Worm (Caenorhabditis elegans) whole organism, L2 larva: ENCODE data around the gene Y39G8B.2.

ENCODE experiments used
- C34F6.9 ChIP-seq: fragments of 150-350 bp; optimal IDR thresholded peaks from 2 replicates; lab custom pipeline; 2014; ENCODE audit warnings: missing biosample characterization, missing genetic modification characterization
- F13H6.1 ChIP-seq: sonication (generic microtip); optimal IDR thresholded peaks from 2 replicates; lab custom pipeline; 2016; ENCODE audit warnings: missing genetic modification characterization, missing compliant biosample characterization
- R02D3.7 ChIP-seq: fragments of 150-350 bp; optimal IDR thresholded peaks from 2 replicates; lab custom pipeline; 2014; ENCODE audit warnings: missing biosample characterization, missing genetic modification characterization
- Y55F3AM.14 ChIP-seq: fragments of 200-800 bp; sonication (Bioruptor generic); optimal IDR thresholded peaks from 2 replicates; lab custom pipeline; 2018; ENCODE audit warnings: mild to moderate bottlenecking, missing genetic modification characterization, missing compliant biosample characterization
- ZK546.5 ChIP-seq: sonication (generic microtip); optimal IDR thresholded peaks from 2 replicates; lab custom pipeline; 2017; ENCODE audit warnings: missing biosample characterization, missing genetic modification characterization
- alr-1 ChIP-seq: fragments of 150-350 bp; optimal IDR thresholded peaks from 2 replicates; lab custom pipeline; 2014; ENCODE audit warnings: missing biosample characterization, missing genetic modification characterization
- aly-2 ChIP-seq: fragments of 150-350 bp; optimal IDR thresholded peaks from 2 replicates; lab custom pipeline; 2014; ENCODE audit warnings: missing biosample characterization, missing genetic modification characterization
- ama-1 ChIP-seq: fragments of 150-350 bp; optimal IDR thresholded peaks from 2 replicates; lab custom pipeline; 2018; ENCODE audit warnings: inconsistent platforms
- blmp-1 ChIP-seq: sonication (generic microtip); optimal IDR thresholded peaks from 2 replicates; lab custom pipeline; 2017; ENCODE audit warnings: missing genetic modification characterization, mild to moderate bottlenecking, missing compliant biosample characterization, antibody characterized with exemption, moderate library complexity; ENCODE audit not compliant: insufficient read depth
- ceh-16 ChIP-seq: fragments of 150-350 bp; optimal IDR thresholded peaks from 2 replicates; lab custom pipeline; 2014; ENCODE audit warnings: missing biosample characterization, missing genetic modification characterization
- ceh-82 ChIP-seq: fragments of 150-350 bp; optimal IDR thresholded peaks from 2 replicates; lab custom pipeline; 2014; ENCODE audit warnings: missing biosample characterization, missing genetic modification characterization
- crh-2 ChIP-seq: sonication (generic microtip); optimal IDR thresholded peaks from 2 replicates; lab custom pipeline; 2017; ENCODE audit warnings: missing biosample characterization, missing genetic modification characterization
- dmd-4 ChIP-seq: sonication (generic microtip); optimal IDR thresholded peaks from 2 replicates; lab custom pipeline; 2017; ENCODE audit warnings: missing biosample characterization, missing genetic modification characterization
- egl-27 ChIP-seq: sonication (generic microtip); optimal IDR thresholded peaks from 3 replicates; lab custom pipeline; 2017; ENCODE audit warnings: missing biosample characterization, missing genetic modification reagents, missing genetic modification characterization
- elt-1 ChIP-seq: fragments of 150-350 bp; optimal IDR thresholded peaks from 2 replicates; lab custom pipeline; 2014; ENCODE audit warnings: missing biosample characterization, missing genetic modification characterization
- elt-3 ChIP-seq: sonication (generic microtip); optimal IDR thresholded peaks from 2 replicates; lab custom pipeline; 2017; ENCODE audit warnings: missing biosample characterization, missing genetic modification characterization
- fos-1 ChIP-seq: fragments of 150-350 bp; optimal IDR thresholded peaks from 2 replicates; lab custom pipeline; 2014; ENCODE audit warnings: missing biosample characterization, missing genetic modification characterization
- gmeb-1 ChIP-seq: fragments of 150-350 bp; optimal IDR thresholded peaks from 2 replicates; lab custom pipeline; 2014; ENCODE audit warnings: missing biosample characterization, missing genetic modification characterization
- lin-11 ChIP-seq: fragments of 150-350 bp; sonication (generic microtip); optimal IDR thresholded peaks from 2 replicates; lab custom pipeline; 2014; ENCODE audit warnings: missing biosample characterization, missing genetic modification characterization, inconsistent platforms, mixed read lengths
- lin-13 ChIP-seq: fragments of 150-350 bp; optimal IDR thresholded peaks from 2 replicates; lab custom pipeline; 2014; ENCODE audit warnings: missing biosample characterization, missing genetic modification reagents, missing genetic modification characterization
- lin-39 ChIP-seq: fragments of 150-350 bp; optimal IDR thresholded peaks from 2 replicates; lab custom pipeline; 2014; ENCODE audit warnings: missing biosample characterization, missing genetic modification reagents, missing genetic modification characterization
- lsy-2 ChIP-seq, 2 experiments: fragments of 150-350 bp in 1 of 2; sonication (generic microtip) in 1 of 2; optimal IDR thresholded peaks; 2 replicates each; lab custom pipeline; 2014 to 2017; ENCODE audit warnings: missing biosample characterization in 2 of 2, missing genetic modification characterization in 2 of 2
- mab-5 ChIP-seq: fragments of 150-350 bp; optimal IDR thresholded peaks from 2 replicates; lab custom pipeline; 2014; ENCODE audit warnings: missing biosample characterization, missing genetic modification characterization
- mbf-1 ChIP-seq: sonication (generic microtip); optimal IDR thresholded peaks from 2 replicates; lab custom pipeline; 2017; ENCODE audit warnings: missing biosample characterization, missing genetic modification characterization
- mdl-1 ChIP-seq, 2 experiments: fragments of 150-350 bp in 1 of 2; sonication (generic microtip) in 1 of 2; optimal IDR thresholded peaks; 2 replicates each; lab custom pipeline; 2017; ENCODE audit warnings: missing biosample characterization in 2 of 2, missing genetic modification characterization in 2 of 2
- nhr-10 ChIP-seq: sonication (generic microtip); optimal IDR thresholded peaks from 2 replicates; lab custom pipeline; 2017; ENCODE audit warnings: missing biosample characterization, missing genetic modification characterization
- nhr-11 ChIP-seq: fragments of 150-350 bp; optimal IDR thresholded peaks from 2 replicates; lab custom pipeline; 2014; ENCODE audit warnings: missing biosample characterization, missing genetic modification characterization
- nhr-12 ChIP-seq: fragments of 150-350 bp; optimal IDR thresholded peaks from 2 replicates; lab custom pipeline; 2014; ENCODE audit warnings: missing biosample characterization, missing genetic modification characterization
- nhr-129 ChIP-seq: fragments of 150-350 bp; optimal IDR thresholded peaks from 2 replicates; lab custom pipeline; 2014; ENCODE audit warnings: missing biosample characterization, missing genetic modification characterization
- nhr-21 ChIP-seq: fragments of 150-350 bp; optimal IDR thresholded peaks from 2 replicates; lab custom pipeline; 2014; ENCODE audit warnings: missing biosample characterization, missing genetic modification characterization
- nhr-23 ChIP-seq: fragments of 150-350 bp; optimal IDR thresholded peaks from 2 replicates; lab custom pipeline; 2014; ENCODE audit warnings: missing biosample characterization, missing genetic modification reagents, missing genetic modification characterization
- nhr-237 ChIP-seq: fragments of 150-350 bp; optimal IDR thresholded peaks from 2 replicates; lab custom pipeline; 2014; ENCODE audit warnings: missing biosample characterization, missing genetic modification characterization
- nhr-25 ChIP-seq: fragments of 150-350 bp; sonication (generic microtip); optimal IDR thresholded peaks from 3 replicates; lab custom pipeline; 2014; ENCODE audit warnings: missing biosample characterization, missing genetic modification characterization
- nhr-6 ChIP-seq: fragments of 150-350 bp; optimal IDR thresholded peaks from 2 replicates; lab custom pipeline; 2014; ENCODE audit warnings: missing biosample characterization, missing genetic modification characterization
- nhr-77 ChIP-seq: fragments of 150-350 bp; optimal IDR thresholded peaks from 2 replicates; lab custom pipeline; 2014; ENCODE audit warnings: missing biosample characterization, missing genetic modification characterization
- peb-1 ChIP-seq: fragments of 150-350 bp; optimal IDR thresholded peaks from 2 replicates; lab custom pipeline; 2014; ENCODE audit warnings: missing biosample characterization, missing genetic modification characterization
- sem-4 ChIP-seq: fragments of 150-350 bp; optimal IDR thresholded peaks from 2 replicates; lab custom pipeline; 2014; ENCODE audit warnings: missing biosample characterization, missing genetic modification reagents, missing genetic modification characterization
- skn-1 ChIP-seq: sonication (generic microtip); optimal IDR thresholded peaks from 2 replicates; lab custom pipeline; 2017; ENCODE audit warnings: missing biosample characterization, missing genetic modification characterization
- sma-3 ChIP-seq: sonication (generic microtip); optimal IDR thresholded peaks from 2 replicates; lab custom pipeline; 2016; ENCODE audit warnings: missing genetic modification reagents, missing genetic modification characterization, missing compliant biosample characterization
- sma-9 ChIP-seq, 2 experiments: fragments of 150-350 bp in 1 of 2; sonication (generic microtip) in 1 of 2; optimal IDR thresholded peaks; 2 replicates each; lab custom pipeline; 2014 to 2016; ENCODE audit warnings: missing genetic modification characterization in 2 of 2, mild to moderate bottlenecking in 1 of 2, missing biosample characterization in 1 of 2, missing compliant biosample characterization in 1 of 2, missing genetic modification reagents in 1 of 2, moderate library complexity in 1 of 2
- snpc-4 ChIP-seq: fragments of 150-350 bp; optimal IDR thresholded peaks from 2 replicates; lab custom pipeline; 2014; ENCODE audit warnings: missing biosample characterization, missing genetic modification characterization
- unc-39 ChIP-seq: fragments of 150-350 bp; optimal IDR thresholded peaks from 2 replicates; lab custom pipeline; 2014; ENCODE audit warnings: missing biosample characterization, missing genetic modification characterization
- unc-55 ChIP-seq: fragments of 150-350 bp; sonication (generic microtip); optimal IDR thresholded peaks from 3 replicates; lab custom pipeline; 2014; ENCODE audit warnings: missing biosample characterization, missing genetic modification reagents, missing genetic modification characterization
- unc-62 ChIP-seq: fragments of 150-350 bp; optimal IDR thresholded peaks from 2 replicates; lab custom pipeline; 2014; ENCODE audit warnings: missing biosample characterization, missing genetic modification reagents, missing genetic modification characterization
- zag-1 ChIP-seq: fragments of 150-350 bp; optimal IDR thresholded peaks from 2 replicates; lab custom pipeline; 2014; ENCODE audit warnings: missing biosample characterization, missing genetic modification characterization
- ztf-1 ChIP-seq: fragments of 200-800 bp; sonication (Bioruptor generic); conservative IDR thresholded peaks from 2 replicates; pipeline ENCODE4 v1.3.6; 2022; ENCODE audit warnings: missing genetic modification characterization, missing compliant biosample characterization
- ztf-11 ChIP-seq: sonication (generic microtip); optimal IDR thresholded peaks from 2 replicates; lab custom pipeline; 2017; ENCODE audit warnings: missing biosample characterization, missing genetic modification characterization
- ztf-4 ChIP-seq: fragments of 150-350 bp; optimal IDR thresholded peaks from 2 replicates; lab custom pipeline; 2014; ENCODE audit warnings: missing biosample characterization, missing genetic modification characterization

Y39G8B.2 gene

ce11 chrII:13976161-13976560, at the start of gene Y39G8B.2:
Y39G8B.2 (minus strand) TSS chrII:13976221.
- TF ChIP-seq snpc-4 (tag; lab: Kevin White, UChicago) = peak; percentile 84
- peak; percentile 90 for TF ChIP-seq lin-13 (GFP tag; lab: Kevin White, UChicago)
- TF ChIP-seq mbf-1 (tag; lab: Kevin White, UChicago) = no peak
- TF ChIP-seq F13H6.1 (tag; lab: Kevin White, UChicago) = peak; percentile 78
- no peak for TF ChIP-seq unc-62 (GFP tag; lab: Kevin White, UChicago)
- no peak for TF ChIP-seq ama-1 (lab: Kevin White, UChicago)
- no peak for TF ChIP-seq nhr-12
- TF ChIP-seq Y55F3AM.14 (GFP tag; lab: Kevin White, UChicago) = peak; percentile 49
- TF ChIP-seq sma-9 (GFP tag; optimal IDR thresholded peaks at IDR 0.05; lab: Kevin White, UChicago) = peak; percentile 72
- TF ChIP-seq sma-9 (tag; optimal IDR thresholded peaks at IDR 0.05; lab: Kevin White, UChicago) = no peak
- no peak for TF ChIP-seq R02D3.7 (tag; lab: Kevin White, UChicago)
- TF ChIP-seq mab-5 (tag; lab: Kevin White, UChicago) = peak; percentile 59
- TF ChIP-seq elt-3 (tag; lab: Kevin White, UChicago) = no peak
- no peak for TF ChIP-seq dmd-4
- TF ChIP-seq nhr-10 (tag; lab: Kevin White, UChicago) = no peak
- peak; percentile 74 for TF ChIP-seq sma-3
- peak; percentile 65 for TF ChIP-seq fos-1 (tag; lab: Kevin White, UChicago)
- no peak for TF ChIP-seq ztf-4 (tag; lab: Kevin White, UChicago)
- no peak for TF ChIP-seq mdl-1 (tag; optimal IDR thresholded peaks at IDR 0.05; lab: Kevin White, UChicago)
- TF ChIP-seq nhr-25 (tag; lab: Kevin White, UChicago) = peak; percentile 86
- no peak for TF ChIP-seq ceh-16 (tag; lab: Kevin White, UChicago)
- TF ChIP-seq nhr-237 = no peak
- peak; percentile 29 for TF ChIP-seq ceh-82 (tag; lab: Kevin White, UChicago)
- TF ChIP-seq nhr-21 (tag; lab: Kevin White, UChicago) = peak; percentile 51
- peak; percentile 36 for TF ChIP-seq egl-27 (tag; lab: Kevin White, UChicago)
- no peak for TF ChIP-seq aly-2 (tag; lab: Kevin White, UChicago)
- TF ChIP-seq elt-1 (tag; lab: Kevin White, UChicago) = no peak
- peak; percentile 77 to 92 for TF ChIP-seq lsy-2 (tag; optimal IDR thresholded peaks at IDR 0.05; lab: Kevin White, UChicago)
- no peak for TF ChIP-seq unc-39 (tag; lab: Kevin White, UChicago)
- TF ChIP-seq ZK546.5 = peak; percentile 15
- TF ChIP-seq zag-1 (tag; lab: Kevin White, UChicago) = peak; percentile 31
- no peak for TF ChIP-seq nhr-23 (tag; lab: Kevin White, UChicago)
- peak; percentile 5 for TF ChIP-seq skn-1 (tag; lab: Kevin White, UChicago)
- TF ChIP-seq nhr-77 (tag; lab: Kevin White, UChicago) = peak; percentile 63
- TF ChIP-seq ztf-11 (tag; lab: Kevin White, UChicago) = no peak
- TF ChIP-seq unc-55 = peak; percentile 93
- TF ChIP-seq nhr-6 (tag; lab: Kevin White, UChicago) = no peak
- TF ChIP-seq peb-1 (tag; lab: Kevin White, UChicago) = no peak
- TF ChIP-seq nhr-129 (tag; lab: Kevin White, UChicago) = peak; percentile 80
- no peak for TF ChIP-seq alr-1 (tag; lab: Kevin White, UChicago)
- peak; percentile 83 for TF ChIP-seq crh-2
- TF ChIP-seq ztf-1 (GFP tag; lab: Robert Waterston, UW) = no peak
- TF ChIP-seq sem-4 (tag; lab: Kevin White, UChicago) = peak; percentile 22
- peak; percentile 81 for TF ChIP-seq gmeb-1
- peak; percentile 55 for TF ChIP-seq blmp-1 (tag; lab: Kevin White, UChicago)
- peak; percentile 92 for TF ChIP-seq C34F6.9 (tag; lab: Kevin White, UChicago)
- TF ChIP-seq nhr-11 (tag; lab: Kevin White, UChicago) = no peak
- no peak for TF ChIP-seq lin-39 (tag; lab: Kevin White, UChicago)
- peak; percentile 75 for TF ChIP-seq lin-11
